Fruit fly (Drosophila melanogaster) whole organism, pupa: ENCODE measurements around the gene CG32055.

Source experiments
- CG9948 ChIP-seq: fragments of 200-800 bp; sonication (Bioruptor generic); optimal IDR thresholded peaks from 2 replicates; lab custom pipeline; 2018; ENCODE audit warnings: missing biosample characterization, mild to moderate bottlenecking, missing genetic modification characterization, moderate library complexity
- Ets98B ChIP-seq: fragments of 200-800 bp; sonication (Bioruptor generic); IDR thresholded peaks from 2 replicates; pipeline ENCODE4 v1.3.6; 2022; ENCODE audit warnings: missing biosample characterization, missing genetic modification characterization

DNA sequence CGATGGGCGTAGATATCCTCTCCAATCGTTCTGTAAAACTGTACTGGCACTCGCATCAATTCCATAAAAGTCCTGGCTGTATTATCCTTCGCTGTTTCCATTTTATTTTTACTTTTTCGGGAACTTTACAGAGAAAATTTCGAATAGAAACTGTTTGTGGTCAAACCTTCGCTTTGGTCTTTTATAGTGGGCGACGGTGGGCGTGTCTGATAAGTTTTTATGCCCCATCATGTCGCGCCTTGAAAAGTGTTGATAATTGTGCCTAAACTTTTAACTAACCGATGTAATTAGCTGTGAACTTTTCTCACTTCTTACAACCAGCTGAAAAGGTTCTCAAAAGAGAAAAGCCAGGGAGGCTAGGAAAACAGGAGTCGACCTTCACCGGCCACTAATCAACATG is 24.6 kb upstream of the CG32055 start, which contains the start of gene Or67c:
- TF ChIP-seq CG9948 (tag; lab: Kevin White, UChicago): no peak
- TF ChIP-seq Ets98B: no peak
